Comparison of ENCODE assay signal across 2 fruit fly cellular contexts in the genomic region with DNA sequence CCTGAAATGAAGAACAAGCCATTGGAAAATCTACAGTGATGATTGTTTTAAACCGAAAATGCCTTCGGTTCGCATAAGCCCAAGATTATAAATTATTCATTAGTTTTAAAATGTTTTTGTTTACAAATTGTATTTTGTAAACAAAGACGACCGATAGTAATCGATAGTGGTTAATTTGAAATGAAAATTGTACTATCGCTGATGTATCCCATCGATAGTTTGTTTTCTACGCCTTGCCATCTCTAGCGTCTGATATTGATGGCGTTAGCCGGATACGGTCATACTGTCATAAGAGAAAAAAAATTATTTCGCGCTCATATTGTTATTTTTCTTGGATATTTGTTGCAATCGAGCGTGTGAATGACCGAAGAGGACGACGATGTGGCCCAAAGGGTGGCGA.
TF ChIP-seq lines count a peak whose summit lies in the region.

TSS of gene SMC1 (plus strand) at position 247 of the 400 bp plus-strand sequence.

TF ChIP-seq in whole organism, embryonic, 481 proteins besides CTCF, POLR2A, EP300 and RAD21 (continued from another document and continues in another):
- no peak for TF ChIP-seq salm (tag; optimal IDR thresholded peaks at IDR 0.05; lab: Kevin White, UChicago)
- TF ChIP-seq zf30C (GFP tag; optimal IDR thresholded peaks at IDR 0.05; lab: Kevin White, UChicago): no peak
- TF ChIP-seq CG4328 (GFP tag; optimal IDR thresholded peaks at IDR 0.05; lab: Kevin White, UChicago): peak; percentile 59
- TF ChIP-seq CG8924 (tag; optimal IDR thresholded peaks at IDR 0.05; lab: Kevin White, UChicago): peak; percentile 55
- TF ChIP-seq en (GFP tag; optimal IDR thresholded peaks at IDR 0.05; lab: Kevin White, UChicago): no peak
- TF ChIP-seq pfk (GFP tag; optimal IDR thresholded peaks at IDR 0.05; lab: Kevin White, UChicago): peak; percentile 34
- TF ChIP-seq Abd-B (GFP tag; optimal IDR thresholded peaks at IDR 0.05; lab: Kevin White, UChicago): no peak
- TF ChIP-seq caup (GFP tag; optimal IDR thresholded peaks at IDR 0.05; lab: Kevin White, UChicago; ENCODE audit: severe bottlenecking): no peak
- TF ChIP-seq lilli (GFP tag; optimal IDR thresholded peaks at IDR 0.05; lab: Kevin White, UChicago): peak; percentile 56
- no peak for TF ChIP-seq Tbp (GFP tag; optimal IDR thresholded peaks at IDR 0.05; lab: Kevin White, UChicago)
- peak; percentile 14 for TF ChIP-seq CG1233 (GFP tag; optimal IDR thresholded peaks at IDR 0.05; lab: Kevin White, UChicago)
- no peak for TF ChIP-seq TFAM (GFP tag; optimal IDR thresholded peaks at IDR 0.05; lab: Kevin White, UChicago)
- peak; percentile 52 for TF ChIP-seq CG2120 (GFP tag; optimal IDR thresholded peaks at IDR 0.05; lab: Kevin White, UChicago)
- no peak for TF ChIP-seq HLHmδ (GFP tag; optimal IDR thresholded peaks at IDR 0.05; lab: Kevin White, UChicago)
- TF ChIP-seq chn (GFP tag; optimal IDR thresholded peaks at IDR 0.05; lab: Kevin White, UChicago): peak; percentile 10
- no peak for TF ChIP-seq corto (GFP tag; optimal IDR thresholded peaks at IDR 0.05; lab: Kevin White, UChicago)
- no peak for TF ChIP-seq CG32772 (GFP tag; IDR thresholded peaks at IDR 0.05; lab: Robert Waterston, UW)
- peak; percentile 57 for TF ChIP-seq zfh2 (GFP tag; optimal IDR thresholded peaks at IDR 0.05; lab: Kevin White, UChicago)
- peak; percentile 41; the same call in 1 of the 2 replicates for TF ChIP-seq CG32767 (GFP tag; IDR thresholded peaks at IDR 0.05; lab: Robert Waterston, UW)
- no peak for TF ChIP-seq Trl (optimal IDR thresholded peaks at IDR 0.05; lab: Kevin White, UChicago)
- TF ChIP-seq Trl (GFP tag; optimal IDR thresholded peaks at IDR 0.05; lab: Kevin White, UChicago): peak; percentile 39
- TF ChIP-seq aop (GFP tag; IDR thresholded peaks at IDR 0.05; lab: Robert Waterston, UW): no peak
- no peak for TF ChIP-seq ewg (GFP tag; optimal IDR thresholded peaks at IDR 0.05; lab: Kevin White, UChicago)
- no peak for TF ChIP-seq CG1529 (GFP tag; optimal IDR thresholded peaks at IDR 0.05; lab: Kevin White, UChicago)
- TF ChIP-seq Xbp1 (GFP tag; optimal IDR thresholded peaks at IDR 0.05; lab: Kevin White, UChicago): peak; percentile 45
- no peak for TF ChIP-seq D19B (GFP tag; optimal IDR thresholded peaks at IDR 0.05; lab: Kevin White, UChicago)
- no peak for TF ChIP-seq bowl (GFP tag; IDR thresholded peaks at IDR 0.05; lab: Robert Waterston, UW)
- no peak for TF ChIP-seq CG10959 (GFP tag; IDR thresholded peaks at IDR 0.05; lab: Robert Waterston, UW)
- peak; percentile 100 for TF ChIP-seq knrl (GFP tag; IDR thresholded peaks at IDR 0.05; lab: Robert Waterston, UW; ENCODE audit: partially characterized antibody)
- TF ChIP-seq CG1792 (GFP tag; optimal IDR thresholded peaks at IDR 0.05; lab: Kevin White, UChicago): no peak
- TF ChIP-seq dmrt99B (tag; optimal IDR thresholded peaks at IDR 0.05; lab: Kevin White, UChicago): no peak
- peak; percentile 97 for TF ChIP-seq tna (GFP tag; IDR thresholded peaks at IDR 0.05; lab: Robert Waterston, UW; ENCODE audit: partially characterized antibody)
- TF ChIP-seq Taf1 (GFP tag; IDR thresholded peaks at IDR 0.05; lab: Robert Waterston, UW): no peak
- TF ChIP-seq CG13296 (GFP tag; optimal IDR thresholded peaks at IDR 0.05; lab: Kevin White, UChicago): peak; percentile 23
- TF ChIP-seq Nf-YC (tag; optimal IDR thresholded peaks at IDR 0.05; lab: Kevin White, UChicago): peak; percentile 66
- TF ChIP-seq Fer3 (tag; optimal IDR thresholded peaks at IDR 0.05; lab: Kevin White, UChicago): peak; percentile 28
- no peak for TF ChIP-seq Spps (tag; optimal IDR thresholded peaks at IDR 0.05; lab: Kevin White, UChicago)
- no peak for TF ChIP-seq peb (GFP tag; IDR thresholded peaks at IDR 0.05; lab: Robert Waterston, UW)
- no peak for TF ChIP-seq CG9817 (tag; optimal IDR thresholded peaks at IDR 0.05; lab: Kevin White, UChicago)
- TF ChIP-seq Atf3 (GFP tag; optimal IDR thresholded peaks at IDR 0.05; lab: Kevin White, UChicago): no peak
- TF ChIP-seq tio (GFP tag; optimal IDR thresholded peaks at IDR 0.05; lab: Kevin White, UChicago): no peak
- TF ChIP-seq row (GFP tag; IDR thresholded peaks at IDR 0.05; lab: Robert Waterston, UW): peak; percentile 89
- TF ChIP-seq E2f2 (GFP tag; IDR thresholded peaks at IDR 0.05; lab: Robert Waterston, UW): peak; percentile 81
- TF ChIP-seq chinmo (GFP tag; IDR thresholded peaks at IDR 0.05; lab: Robert Waterston, UW; ENCODE audit: partially characterized antibody): peak; percentile 100
- no peak for TF ChIP-seq Lim3 (GFP tag; IDR thresholded peaks at IDR 0.05; lab: Robert Waterston, UW)
- peak; percentile 70 for TF ChIP-seq NC2β (GFP tag; optimal IDR thresholded peaks at IDR 0.05; lab: Kevin White, UChicago)
- no peak for TF ChIP-seq so (GFP tag; IDR thresholded peaks at IDR 0.05; lab: Robert Waterston, UW)
- TF ChIP-seq Jarid2 (GFP tag; optimal IDR thresholded peaks at IDR 0.05; lab: Kevin White, UChicago): no peak
- TF ChIP-seq Dbx (GFP tag; IDR thresholded peaks at IDR 0.05; lab: Robert Waterston, UW): peak; percentile 87
- TF ChIP-seq GATAe (GFP tag; conservative IDR thresholded peaks at IDR 0.05; lab: Robert Waterston, UW): no peak
- TF ChIP-seq Dip2 (GFP tag; IDR thresholded peaks at IDR 0.05; lab: Robert Waterston, UW): no peak
- no peak for TF ChIP-seq CG18011 (GFP tag; optimal IDR thresholded peaks at IDR 0.05; lab: Kevin White, UChicago)
- no peak for TF ChIP-seq exex (tag; optimal IDR thresholded peaks at IDR 0.05; lab: Kevin White, UChicago)
- peak; percentile 19; the same call in 1 of the 3 replicates for TF ChIP-seq CG11560 (tag; IDR thresholded peaks at IDR 0.05; lab: Robert Waterston, UW)
- no peak for TF ChIP-seq CG8359 (GFP tag; optimal IDR thresholded peaks at IDR 0.05; lab: Kevin White, UChicago; ENCODE audit: borderline replicate concordance)
- no peak for TF ChIP-seq crc (GFP tag; optimal IDR thresholded peaks at IDR 0.05; lab: Kevin White, UChicago)
- TF ChIP-seq CG3838 (GFP tag; optimal IDR thresholded peaks at IDR 0.05; lab: Kevin White, UChicago): no peak
- no peak for TF ChIP-seq pum (GFP tag; optimal IDR thresholded peaks at IDR 0.05; lab: Kevin White, UChicago)
- no peak for TF ChIP-seq Optix (GFP tag; IDR thresholded peaks at IDR 0.05; lab: Robert Waterston, UW)
- no peak for TF ChIP-seq ac (GFP tag; optimal IDR thresholded peaks at IDR 0.05; lab: Kevin White, UChicago)
- TF ChIP-seq mirr (GFP tag; optimal IDR thresholded peaks at IDR 0.05; lab: Kevin White, UChicago): no peak
- no peak for TF ChIP-seq gt (GFP tag; IDR thresholded peaks at IDR 0.05; lab: Robert Waterston, UW)
- TF ChIP-seq CG10979 (tag; optimal IDR thresholded peaks at IDR 0.05; lab: Kevin White, UChicago): no peak
- no peak for TF ChIP-seq ken (GFP tag; IDR thresholded peaks at IDR 0.05; lab: Robert Waterston, UW)
- TF ChIP-seq Chrac-16 (GFP tag; optimal IDR thresholded peaks at IDR 0.05; lab: Kevin White, UChicago): no peak

TF ChIP-seq in whole organism, wandering third instar larva, 38 proteins besides CTCF, POLR2A, EP300 and RAD21 (continued from another document):
- TF ChIP-seq CG32264 (GFP tag; optimal IDR thresholded peaks at IDR 0.05; lab: Kevin White, UChicago) (no peak), CG9705 (GFP tag; optimal IDR thresholded peaks at IDR 0.05; lab: Kevin White, UChicago) (peak; percentile 49), dl (GFP tag; optimal IDR thresholded peaks at IDR 0.05; lab: Kevin White, UChicago; ENCODE audit: insufficient read depth in 1 of 2, partially characterized antibody in 2 of 2) (no peak)
TF ChIP-seq in whole organism, wandering third instar larva: peak in this region for 9.
